Worm (Caenorhabditis elegans) whole organism, midembryonic: Measurements from ENCODE around the gene F26F4.8.

ENCODE experiments used
- T22C8.4 ChIP-seq: fragments of 200-800 bp; sonication (Bioruptor generic); IDR thresholded peaks from 2 replicates; pipeline ENCODE4 v1.3.6; 2022; ENCODE audit warnings: missing genetic modification characterization, missing compliant biosample characterization
- cog-1 ChIP-seq: sonication (generic microtip); optimal IDR thresholded peaks from 2 replicates; lab custom pipeline; 2016; ENCODE audit warnings: missing genetic modification characterization, missing compliant biosample characterization
- flt-1 ChIP-seq: fragments of 200-800 bp; sonication (Bioruptor generic); IDR thresholded peaks from 2 replicates; pipeline ENCODE4 v1.3.6; 2022; ENCODE audit warnings: missing genetic modification characterization, missing compliant biosample characterization
- med-1 ChIP-seq: sonication (generic microtip); optimal IDR thresholded peaks from 2 replicates; lab custom pipeline; 2017; ENCODE audit warnings: missing genetic modification characterization, mild to moderate bottlenecking, missing compliant biosample characterization, antibody characterized with exemption, missing genetic modification reagents; ENCODE audit not compliant: insufficient read depth
- ref-1 ChIP-seq: fragments of 200-800 bp; sonication (Bioruptor generic); conservative IDR thresholded peaks from 2 replicates; pipeline ENCODE4 v1.3.6; 2022; ENCODE audit warnings: missing genetic modification reagents, missing genetic modification characterization, missing compliant biosample characterization
- ztf-23 ChIP-seq: fragments of 200-800 bp; sonication (Bioruptor generic); IDR thresholded peaks from 2 replicates; pipeline ENCODE4 v1.3.6; 2022; ENCODE audit warnings: missing genetic modification reagents, missing genetic modification characterization, missing compliant biosample characterization
- ztf-29 ChIP-seq: fragments of 200-800 bp; sonication (Bioruptor generic); IDR thresholded peaks from 2 replicates; pipeline ENCODE4 v1.3.6; 2022; ENCODE audit warnings: missing genetic modification reagents, missing genetic modification characterization, missing compliant biosample characterization

ce11 chrIII:4890997-4891396 is 14.3 kb downstream of the F26F4.8 start, which contains the start of gene F26F4.5:
- TF ChIP-seq ztf-29 (no peak), flt-1 (GFP tag; lab: Robert Waterston, UW) (no peak), med-1 (no peak), cog-1 (tag; lab: Kevin White, UChicago) (no peak), ztf-23 (no peak), ref-1 (no peak), T22C8.4 (GFP tag; lab: Robert Waterston, UW) (no peak)
